Worm (Caenorhabditis elegans) whole organism, L1 larva: ENCODE results near the gene F53B3.6.
A peak's percentile ranks its signal among the peaks of the same experiment; 100 is the strongest.

Experiments used
- C04F5.9 ChIP-seq: sonication (generic microtip); optimal IDR thresholded peaks from 2 replicates; lab custom pipeline; 2016; ENCODE audit warnings: missing genetic modification characterization, missing compliant biosample characterization
- alr-1 ChIP-seq: fragments of 200-800 bp; sonication (Bioruptor generic); optimal IDR thresholded peaks from 2 replicates; lab custom pipeline; 2018; ENCODE audit warnings: borderline replicate concordance, mild to moderate bottlenecking, missing genetic modification characterization, missing compliant biosample characterization
- ama-1 ChIP-seq: fragments of 150-350 bp; optimal IDR thresholded peaks from 2 replicates; lab custom pipeline; 2014
- blmp-1 ChIP-seq: fragments of 150-350 bp; optimal IDR thresholded peaks from 2 replicates; lab custom pipeline; 2014; ENCODE audit warnings: missing biosample characterization, missing genetic modification characterization
- ceh-63 ChIP-seq: fragments of 200-800 bp; sonication (Bioruptor generic); optimal IDR thresholded peaks from 2 replicates; lab custom pipeline; 2018; ENCODE audit warnings: mild to moderate bottlenecking, missing genetic modification characterization, missing compliant biosample characterization
- ceh-82 ChIP-seq, 3 experiments: fragments of 150-350 bp in 1 of 3; sonication (generic microtip) in 2 of 3; optimal IDR thresholded peaks; 2 replicates each; lab custom pipeline; 2014 to 2017; ENCODE audit warnings: missing biosample characterization in 3 of 3, missing genetic modification characterization in 3 of 3
- ceh-88 ChIP-seq: fragments of 200-800 bp; sonication (Bioruptor generic); IDR thresholded peaks from 2 replicates; pipeline ENCODE4 v1.3.6; 2022; ENCODE audit warnings: missing genetic modification characterization, missing compliant biosample characterization
- efl-1 ChIP-seq, 4 experiments: fragments of 150-350 bp; optimal IDR thresholded peaks in 3 of 4; peaks in 1 of 4; 1 replicate in 1 of 4; 2 replicates in 3 of 4; lab custom pipeline; 2014; ENCODE audit warnings: missing biosample characterization in 2 of 4, missing genetic modification characterization in 2 of 4, missing genetic modification reagents in 2 of 4
- egl-13 ChIP-seq: sonication (generic microtip); optimal IDR thresholded peaks from 2 replicates; lab custom pipeline; 2016; ENCODE audit warnings: missing genotype, missing genetic modification reagents, missing genetic modification characterization, missing compliant biosample characterization
- elt-3 ChIP-seq, 6 experiments: fragments of 150-350 bp in 1 of 6; sonication (generic microtip); optimal IDR thresholded peaks; 2 replicates each; lab custom pipeline; 2017 to 2018; ENCODE audit warnings: missing biosample characterization in 6 of 6, missing genetic modification characterization in 6 of 6, inconsistent platforms in 1 of 6
- ets-5 ChIP-seq: fragments of 200-800 bp; sonication (Bioruptor generic); IDR thresholded peaks from 2 replicates; pipeline ENCODE4 v1.3.6; 2022; ENCODE audit warnings: missing genetic modification characterization, missing compliant biosample characterization
- fkh-4 ChIP-seq: sonication (generic microtip); optimal IDR thresholded peaks from 2 replicates; lab custom pipeline; 2016; ENCODE audit warnings: missing compliant biosample characterization, missing genetic modification characterization, borderline replicate concordance
- fkh-8 ChIP-seq: sonication (generic microtip); optimal IDR thresholded peaks from 2 replicates; lab custom pipeline; 2016; ENCODE audit warnings: mild to moderate bottlenecking, missing genetic modification characterization, missing compliant biosample characterization
- fos-1 ChIP-seq: fragments of 150-350 bp; optimal IDR thresholded peaks from 2 replicates; lab custom pipeline; 2014; ENCODE audit warnings: missing biosample characterization, missing genetic modification characterization
- grh-1 ChIP-seq: fragments of 200-800 bp; sonication (Bioruptor generic); IDR thresholded peaks from 2 replicates; pipeline ENCODE4 v1.3.6; 2022; ENCODE audit warnings: missing genetic modification reagents, missing genetic modification characterization, missing compliant biosample characterization
- hlh-17 ChIP-seq: fragments of 200-800 bp; sonication (Bioruptor generic); optimal IDR thresholded peaks from 2 replicates; lab custom pipeline; 2018; ENCODE audit warnings: missing genetic modification characterization, mild to moderate bottlenecking, missing compliant biosample characterization, moderate library complexity, borderline replicate concordance
- hpl-2 ChIP-seq: fragments of 150-350 bp; optimal IDR thresholded peaks from 2 replicates; lab custom pipeline; 2014; ENCODE audit warnings: missing biosample characterization, missing genetic modification reagents, missing genetic modification characterization
- irx-1 ChIP-seq: sonication (generic microtip); optimal IDR thresholded peaks from 2 replicates; lab custom pipeline; 2016; ENCODE audit warnings: missing genetic modification characterization, missing compliant biosample characterization
- jun-1 ChIP-seq: fragments of 150-350 bp; optimal IDR thresholded peaks from 2 replicates; lab custom pipeline; 2014; ENCODE audit warnings: missing biosample characterization, missing genetic modification reagents, missing genetic modification characterization
- lin-13 ChIP-seq: fragments of 150-350 bp; optimal IDR thresholded peaks from 2 replicates; lab custom pipeline; 2014; ENCODE audit warnings: missing biosample characterization, missing genetic modification reagents, missing genetic modification characterization
- lin-14 ChIP-seq: fragments of 200-800 bp; sonication (Bioruptor generic); optimal IDR thresholded peaks from 2 replicates; lab custom pipeline; 2018; ENCODE audit warnings: mild to moderate bottlenecking, missing genetic modification characterization, moderate library complexity, missing compliant biosample characterization
- lir-3 ChIP-seq: sonication (generic microtip); optimal IDR thresholded peaks from 2 replicates; lab custom pipeline; 2016; ENCODE audit warnings: mild to moderate bottlenecking, missing genetic modification characterization, moderate library complexity, missing compliant biosample characterization; ENCODE audit not compliant: poor library complexity
- lsy-2 ChIP-seq, 2 experiments: fragments of 150-350 bp; optimal IDR thresholded peaks; 2 replicates each; lab custom pipeline; 2014; ENCODE audit warnings: missing biosample characterization in 2 of 2, missing genetic modification characterization in 2 of 2
- mab-9 ChIP-seq: fragments of 200-800 bp; sonication (Bioruptor generic); IDR thresholded peaks from 2 replicates; pipeline ENCODE4 v1.3.6; 2022; ENCODE audit warnings: missing genetic modification reagents, missing genetic modification characterization, missing compliant biosample characterization
- mep-1 ChIP-seq: fragments of 150-350 bp; optimal IDR thresholded peaks from 2 replicates; lab custom pipeline; 2014; ENCODE audit warnings: missing biosample characterization, missing genetic modification characterization
- nhr-12 ChIP-seq: sonication (generic microtip); optimal IDR thresholded peaks from 2 replicates; lab custom pipeline; 2017; ENCODE audit warnings: missing biosample characterization, missing genetic modification characterization
- nhr-20 ChIP-seq: sonication (generic microtip); optimal IDR thresholded peaks from 2 replicates; lab custom pipeline; 2016; ENCODE audit warnings: mild to moderate bottlenecking, missing genetic modification characterization, missing compliant biosample characterization
- nhr-47 ChIP-seq: sonication (generic microtip); optimal IDR thresholded peaks from 2 replicates; lab custom pipeline; 2016; ENCODE audit warnings: mild to moderate bottlenecking, missing genetic modification characterization, moderate library complexity, missing compliant biosample characterization
- nhr-71 ChIP-seq: sonication (generic microtip); optimal IDR thresholded peaks from 2 replicates; lab custom pipeline; 2016; ENCODE audit warnings: mild to moderate bottlenecking, missing genetic modification characterization, moderate library complexity, missing compliant biosample characterization
- nhr-77 ChIP-seq: fragments of 150-350 bp; optimal IDR thresholded peaks from 2 replicates; lab custom pipeline; 2014; ENCODE audit warnings: missing biosample characterization, missing genetic modification characterization
- nhr-85 ChIP-seq: sonication (generic microtip); peaks from one replicate; lab custom pipeline; 2016; ENCODE audit warnings: missing genetic modification characterization, inconsistent platforms, missing compliant biosample characterization
- nhr-90 ChIP-seq: sonication (generic microtip); optimal IDR thresholded peaks from 2 replicates; lab custom pipeline; 2016; ENCODE audit warnings: mild to moderate bottlenecking, missing genetic modification characterization, missing compliant biosample characterization; ENCODE audit not compliant: poor library complexity
- pag-3 ChIP-seq: sonication (generic microtip); optimal IDR thresholded peaks from 2 replicates; lab custom pipeline; 2017; ENCODE audit warnings: missing genetic modification characterization, mild to moderate bottlenecking, missing compliant biosample characterization, antibody characterized with exemption, borderline replicate concordance; ENCODE audit not compliant: insufficient read depth
- pqm-1 ChIP-seq: sonication (generic microtip); optimal IDR thresholded peaks from 3 replicates; lab custom pipeline; 2017; ENCODE audit warnings: missing biosample characterization, missing genetic modification characterization
- snu-23 ChIP-seq: sonication (generic microtip); optimal IDR thresholded peaks from 2 replicates; lab custom pipeline; 2016; ENCODE audit warnings: missing genetic modification characterization, missing compliant biosample characterization
- sptf-1 ChIP-seq: fragments of 150-350 bp; optimal IDR thresholded peaks from 2 replicates; lab custom pipeline; 2014; ENCODE audit warnings: missing biosample characterization, missing genetic modification characterization
- tbx-2 ChIP-seq: sonication (generic microtip); optimal IDR thresholded peaks from 2 replicates; lab custom pipeline; 2016; ENCODE audit warnings: missing genetic modification characterization, missing compliant biosample characterization
- unc-98 ChIP-seq: fragments of 200-800 bp; sonication (Bioruptor generic); IDR thresholded peaks from 2 replicates; pipeline ENCODE4 v1.3.6; 2022; ENCODE audit warnings: missing genetic modification characterization, missing compliant biosample characterization
- zag-1 ChIP-seq: fragments of 150-350 bp; optimal IDR thresholded peaks from 2 replicates; lab custom pipeline; 2014; ENCODE audit warnings: missing biosample characterization, missing genetic modification characterization
- zip-4 ChIP-seq: fragments of 200-800 bp; sonication (Bioruptor generic); optimal IDR thresholded peaks from 2 replicates; lab custom pipeline; 2018; ENCODE audit warnings: mild to moderate bottlenecking, missing genetic modification characterization, moderate library complexity, missing compliant biosample characterization
- ztf-4 ChIP-seq: fragments of 150-350 bp; optimal IDR thresholded peaks from 2 replicates; lab custom pipeline; 2014; ENCODE audit warnings: missing biosample characterization, missing genetic modification characterization

The F53B3.6 gene

DNA sequence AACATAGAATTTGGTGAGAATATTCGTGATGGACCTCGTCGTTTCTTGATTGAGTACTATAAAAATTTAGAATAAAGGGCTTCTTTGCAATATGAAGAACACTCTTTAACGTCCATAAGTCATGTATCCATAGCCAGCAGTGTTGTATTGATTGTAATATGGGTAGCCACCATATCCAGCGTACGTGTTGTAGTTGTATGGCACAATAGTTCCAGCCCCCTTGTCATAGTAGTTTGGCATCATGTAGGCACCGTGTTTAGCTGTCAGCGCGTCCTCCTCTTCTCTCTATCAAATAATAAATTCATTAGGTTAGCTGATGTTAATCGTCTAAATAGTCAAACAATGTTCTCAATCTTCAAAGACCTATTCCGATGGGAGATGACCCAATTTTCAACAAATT is 9.2 kb downstream of the F53B3.6 start:
- TF ChIP-seq irx-1 (tag; lab: Kevin White, UChicago) (no peak), nhr-71 (tag; lab: Kevin White, UChicago) (no peak), ztf-4 (tag; lab: Kevin White, UChicago) (no peak), egl-13 (no peak)
- TF ChIP-seq, all 84 proteins: peak for 0

DNA sequence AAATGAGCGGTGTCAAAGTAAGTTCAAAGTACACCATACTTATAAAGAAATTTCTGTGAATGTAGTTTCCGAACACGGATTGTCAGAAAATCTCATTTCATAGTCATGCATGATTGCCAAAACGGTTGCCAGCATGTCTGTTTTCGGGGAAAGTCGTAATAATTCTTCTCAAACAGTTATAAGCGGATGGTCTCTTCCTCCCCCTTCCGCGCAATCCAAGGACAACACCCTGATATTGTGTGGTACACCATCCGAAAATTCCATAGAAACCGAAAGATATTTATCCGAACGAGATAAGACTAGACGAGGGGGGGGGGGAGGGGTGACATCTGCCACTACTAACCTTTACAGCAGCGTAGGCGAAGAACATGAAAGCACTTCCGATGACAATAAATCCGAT is 10.6 kb downstream of the F53B3.6 start:
- TF ChIP-seq nhr-71 (tag; lab: Kevin White, UChicago): no peak
- no peak for TF ChIP-seq zag-1 (tag; lab: Kevin White, UChicago)
- no peak for TF ChIP-seq hlh-17 (GFP tag; lab: Kevin White, UChicago)
- TF ChIP-seq nhr-12 (tag; lab: Kevin White, UChicago): no peak
- peak; percentile 85 for TF ChIP-seq blmp-1

DNA sequence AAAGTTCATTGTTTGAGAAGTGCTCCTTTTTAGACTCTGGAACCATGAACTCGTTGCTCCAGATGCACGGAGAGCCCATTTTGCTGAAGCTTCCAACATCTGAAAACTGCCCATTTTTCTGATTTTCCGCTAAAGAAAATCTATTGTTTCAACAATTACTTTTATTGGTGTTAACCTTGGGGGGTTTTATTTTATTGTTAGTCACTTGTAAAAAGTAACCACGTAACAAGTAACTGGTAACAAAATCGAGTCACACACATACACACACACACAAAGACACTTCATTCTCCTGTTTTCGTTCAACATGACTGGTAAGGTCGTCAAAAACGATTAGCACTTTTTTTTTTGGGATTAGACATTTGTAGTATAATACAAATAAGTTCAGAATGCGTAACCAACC is 13.4 kb downstream of the F53B3.6 start:
- TF ChIP-seq ceh-82 (tag; optimal IDR thresholded peaks at IDR 0.05; lab: Kevin White, UChicago) (no peak), egl-13 (no peak), tbx-2 (tag; lab: Kevin White, UChicago) (no peak), lin-14 (GFP tag; lab: Kevin White, UChicago) (peak; percentile 30), nhr-85 (tag; lab: Kevin White, UChicago) (peak; percentile 59), fkh-8 (no peak), hpl-2 (GFP tag; lab: Kevin White, UChicago) (no peak), alr-1 (no peak), elt-3 (tag; optimal IDR thresholded peaks at IDR 0.05; lab: Kevin White, UChicago) (no peak), lsy-2 (tag; optimal IDR thresholded peaks at IDR 0.05; lab: Kevin White, UChicago) (no peak)

DNA sequence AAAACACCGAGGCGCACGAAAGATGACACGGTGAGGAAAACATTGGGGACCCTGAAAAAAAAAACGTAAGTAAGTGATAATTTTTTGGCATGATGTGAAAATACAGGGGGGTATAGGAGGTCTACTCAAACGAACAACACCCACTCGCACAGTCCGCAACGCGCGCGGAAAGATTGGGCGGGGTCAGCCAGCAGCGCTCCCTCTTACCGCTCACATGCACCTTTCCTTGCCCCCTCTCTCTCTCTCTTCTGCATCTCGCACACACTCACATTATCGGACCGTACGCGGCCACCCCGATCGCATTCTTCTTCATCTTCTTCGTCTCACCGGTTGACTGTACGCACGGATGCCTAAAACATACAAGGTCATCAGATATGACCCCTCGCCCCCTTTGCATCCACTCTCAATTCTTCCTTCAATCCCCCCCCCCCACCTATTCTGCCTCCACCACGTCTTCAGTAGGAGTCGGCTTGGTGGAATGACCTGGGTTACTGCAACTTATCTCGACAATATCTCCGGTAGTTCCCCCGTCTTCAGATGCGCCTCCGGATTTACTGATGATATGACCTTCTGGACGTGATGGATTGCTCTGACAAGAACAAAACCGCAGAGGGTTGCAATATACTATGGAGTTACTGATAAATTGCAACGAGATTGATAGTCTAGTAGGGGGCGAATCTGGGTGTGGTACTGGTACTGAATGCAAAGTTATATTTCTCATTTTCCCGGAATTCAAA is 15.7 kb downstream of the F53B3.6 start, which contains the start of gene F53B3.5:
Gene F53B3.5 (minus strand): TSS at position 51 of the 737 bp plus-strand sequence.
- peak; percentile 83 for TF ChIP-seq nhr-85 (tag; lab: Kevin White, UChicago)
- peak; percentile 24 for TF ChIP-seq mep-1 (tag; lab: Kevin White, UChicago)
- peak; percentile 1 for TF ChIP-seq nhr-47 (tag; lab: Kevin White, UChicago)
- peak; percentile 58 for TF ChIP-seq lin-14 (GFP tag; lab: Kevin White, UChicago)
- TF ChIP-seq grh-1 (GFP tag; lab: Robert Waterston, UW): 0 out of 2 replicates have a peak, but pooled peaks have one; percentile 46
- no peak for TF ChIP-seq nhr-77 (tag; lab: Kevin White, UChicago)
- TF ChIP-seq ceh-88: peak; percentile 16; the same call in 1 of the 2 replicates
- peak; percentile 64 for TF ChIP-seq blmp-1
- TF ChIP-seq lir-3: no peak
- no peak for TF ChIP-seq C04F5.9
- no peak for TF ChIP-seq pag-3 (tag; lab: Kevin White, UChicago)
- TF ChIP-seq nhr-20 (tag; lab: Kevin White, UChicago): peak; percentile 19
- no peak for TF ChIP-seq jun-1 (tag; lab: Kevin White, UChicago)
- no peak for TF ChIP-seq pqm-1 (tag; lab: Kevin White, UChicago)
- TF ChIP-seq snu-23 (GFP tag; lab: Kevin White, UChicago): peak; percentile 35
- 0 out of 2 replicates have a peak, but pooled peaks have one; percentile 30 for TF ChIP-seq mab-9 (GFP tag; lab: Robert Waterston, UW)
- no peak for TF ChIP-seq efl-1 (optimal IDR thresholded peaks at IDR 0.05; lab: Kevin White, UChicago)
- TF ChIP-seq efl-1 (GFP tag; optimal IDR thresholded peaks at IDR 0.05 in 1 of 2; lab: Kevin White, UChicago): peak in 1 of 2 experiments; percentile 39

DNA sequence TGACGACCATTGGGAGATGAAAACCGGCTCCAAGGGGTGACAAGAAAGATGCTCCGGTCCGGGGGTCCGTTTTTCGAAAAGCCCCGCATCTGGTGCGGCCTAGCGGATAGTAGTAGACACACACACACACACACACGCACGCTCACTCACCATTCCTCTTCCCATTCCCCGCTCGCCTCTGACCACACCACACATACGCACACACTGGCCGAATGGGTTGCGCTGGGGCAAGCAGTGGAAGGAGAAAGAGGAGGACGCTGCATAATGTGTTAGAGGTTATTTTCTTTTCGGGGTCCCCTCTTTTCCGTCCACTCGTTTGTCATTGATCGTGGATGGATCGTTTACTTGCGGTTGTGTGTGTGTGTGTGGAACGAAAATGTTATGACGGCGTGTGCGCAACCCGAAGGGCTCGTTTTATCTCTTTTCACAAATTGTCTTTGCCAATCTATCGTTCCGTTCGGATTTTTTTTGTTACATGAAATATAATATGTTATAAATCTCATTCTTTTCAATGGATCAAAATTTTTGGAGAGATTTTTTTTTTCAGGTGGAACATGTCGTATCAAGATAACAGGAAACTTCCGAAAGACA is 21.4 kb downstream of the F53B3.6 start, which contains the start of gene vang-1:
Gene vang-1 (plus strand): TSS at position 541 of the 591 bp plus-strand sequence.
- TF ChIP-seq ceh-82 (tag; optimal IDR thresholded peaks at IDR 0.05; lab: Kevin White, UChicago) (peak in 1 of 3 experiments; percentile 41), fos-1 (tag; lab: Kevin White, UChicago) (no peak), ets-5 (GFP tag; lab: Robert Waterston, UW) (no peak), zip-4 (GFP tag; lab: Kevin White, UChicago) (no peak), unc-98 (GFP tag; lab: Robert Waterston, UW) (no peak), tbx-2 (tag; lab: Kevin White, UChicago) (peak; percentile 2), ceh-63 (no peak), hpl-2 (GFP tag; lab: Kevin White, UChicago) (no peak), mab-9 (GFP tag; lab: Robert Waterston, UW) (0 out of 2 replicates have a peak, but pooled peaks have one; percentile 27), jun-1 (tag; lab: Kevin White, UChicago) (no peak), nhr-47 (tag; lab: Kevin White, UChicago) (peak; percentile 23), lin-13 (GFP tag; lab: Kevin White, UChicago) (no peak), sptf-1 (no peak), nhr-90 (tag; lab: Kevin White, UChicago) (no peak), snu-23 (GFP tag; lab: Kevin White, UChicago) (peak; percentile 44), ama-1 (lab: Kevin White, UChicago) (no peak), fkh-4 (tag; lab: Kevin White, UChicago) (no peak)
